Worm (Caenorhabditis elegans) whole organism, young adult: Measurements from ENCODE around the gene F14H12.17.

Experiments
- B0035.1 ChIP-seq: sonication (generic microtip); optimal IDR thresholded peaks from 2 replicates; lab custom pipeline; 2016; ENCODE audit warnings: missing genetic modification characterization, mild to moderate bottlenecking, missing compliant biosample characterization, missing genotype, missing genetic modification reagents
- B0336.3 ChIP-seq: fragments of 200-800 bp; sonication (Bioruptor generic); IDR thresholded peaks from 2 replicates; pipeline ENCODE4 v1.3.6; 2022; ENCODE audit warnings: missing genetic modification characterization, missing compliant biosample characterization
- C17E4.6 ChIP-seq: fragments of 200-800 bp; sonication (Bioruptor generic); IDR thresholded peaks from 2 replicates; pipeline ENCODE4 v1.3.6; 2022; ENCODE audit warnings: missing genetic modification reagents, missing genetic modification characterization, missing compliant biosample characterization
- F22D6.2 ChIP-seq: sonication (generic microtip); optimal IDR thresholded peaks from 2 replicates; lab custom pipeline; 2016; ENCODE audit warnings: mild to moderate bottlenecking, missing genetic modification characterization, missing compliant biosample characterization
- F57C9.4 ChIP-seq: sonication (generic microtip); optimal IDR thresholded peaks from 2 replicates; lab custom pipeline; 2017; ENCODE audit warnings: mild to moderate bottlenecking, missing genetic modification characterization, missing compliant biosample characterization
- K12H6.12 ChIP-seq: fragments of 200-800 bp; sonication (Bioruptor generic); optimal IDR thresholded peaks from 2 replicates; lab custom pipeline; 2018; ENCODE audit warnings: mild to moderate bottlenecking, missing genetic modification characterization, missing compliant biosample characterization
- Y56A3A.18 ChIP-seq: fragments of 200-800 bp; sonication (Bioruptor generic); IDR thresholded peaks from 2 replicates; pipeline ENCODE4 v1.3.6; 2022; ENCODE audit warnings: missing genetic modification reagents, missing genetic modification characterization, missing compliant biosample characterization
- Y79H2A.3 ChIP-seq: fragments of 200-800 bp; sonication (Bioruptor generic); conservative IDR thresholded peaks from 2 replicates; pipeline ENCODE4 v1.3.6; 2022; ENCODE audit warnings: missing genetic modification reagents, missing genetic modification characterization, missing compliant biosample characterization
- aptf-3 ChIP-seq: fragments of 200-800 bp; sonication (Bioruptor generic); IDR thresholded peaks from 2 replicates; pipeline ENCODE4 v1.3.6; 2022; ENCODE audit warnings: missing genetic modification characterization, missing compliant biosample characterization
- atf-7 ChIP-seq: sonication (generic microtip); optimal IDR thresholded peaks from 2 replicates; lab custom pipeline; 2017; ENCODE audit warnings: mild to moderate bottlenecking, missing genetic modification characterization, missing compliant biosample characterization
- attf-5 ChIP-seq: fragments of 200-800 bp; sonication (Bioruptor generic); optimal IDR thresholded peaks from 2 replicates; lab custom pipeline; 2018; ENCODE audit warnings: mild to moderate bottlenecking, missing genetic modification characterization, missing compliant biosample characterization
- ceh-58 ChIP-seq: fragments of 200-800 bp; sonication (Bioruptor generic); IDR thresholded peaks from 2 replicates; pipeline ENCODE4 v1.3.6; 2022; ENCODE audit warnings: missing genetic modification characterization, missing compliant biosample characterization
- chd-7 ChIP-seq: sonication (generic microtip); optimal IDR thresholded peaks from 2 replicates; lab custom pipeline; 2016; ENCODE audit warnings: mild to moderate bottlenecking, missing genetic modification characterization, moderate library complexity, missing compliant biosample characterization
- egl-44 ChIP-seq: fragments of 200-800 bp; sonication (Bioruptor generic); IDR thresholded peaks from 2 replicates; pipeline ENCODE4 v1.3.6; 2022; ENCODE audit warnings: missing genetic modification reagents, missing genetic modification characterization, missing compliant biosample characterization
- ets-4 ChIP-seq: fragments of 200-800 bp; sonication (Bioruptor generic); optimal IDR thresholded peaks from 2 replicates; lab custom pipeline; 2018; ENCODE audit warnings: mild to moderate bottlenecking, missing genetic modification characterization, missing compliant biosample characterization
- gei-17 ChIP-seq: fragments of 200-800 bp; sonication (Bioruptor generic); optimal IDR thresholded peaks from 2 replicates; lab custom pipeline; 2018; ENCODE audit warnings: mild to moderate bottlenecking, missing genetic modification characterization, missing compliant biosample characterization
- hlh-26 ChIP-seq: fragments of 200-800 bp; sonication (Bioruptor generic); conservative IDR thresholded peaks from 2 replicates; pipeline ENCODE4 v1.3.6; 2022; ENCODE audit warnings: missing genetic modification reagents, missing genetic modification characterization, missing compliant biosample characterization
- lag-1 ChIP-seq: fragments of 200-800 bp; sonication (Bioruptor generic); IDR thresholded peaks from 2 replicates; pipeline ENCODE4 v1.3.6; 2022; ENCODE audit warnings: missing genetic modification reagents, missing genetic modification characterization, missing compliant biosample characterization
- let-526 ChIP-seq: fragments of 200-800 bp; sonication (Bioruptor generic); IDR thresholded peaks from 2 replicates; pipeline ENCODE4 v1.3.6; 2022; ENCODE audit warnings: missing genetic modification reagents, missing genetic modification characterization, missing compliant biosample characterization
- lin-40 ChIP-seq: sonication (generic microtip); optimal IDR thresholded peaks from 2 replicates; lab custom pipeline; 2016; ENCODE audit warnings: missing genetic modification characterization, mild to moderate bottlenecking, missing compliant biosample characterization, missing genotype, missing genetic modification reagents
- lin-54 ChIP-seq: fragments of 200-800 bp; sonication (Bioruptor generic); optimal IDR thresholded peaks from 2 replicates; lab custom pipeline; 2018; ENCODE audit warnings: mild to moderate bottlenecking, missing genetic modification characterization, missing compliant biosample characterization
- madf-3 ChIP-seq: fragments of 200-800 bp; sonication (Bioruptor generic); IDR thresholded peaks from 2 replicates; pipeline ENCODE4 v1.3.6; 2022; ENCODE audit warnings: missing genetic modification reagents, missing genetic modification characterization, missing compliant biosample characterization
- madf-8 ChIP-seq: fragments of 200-800 bp; sonication (Bioruptor generic); conservative IDR thresholded peaks from 2 replicates; pipeline ENCODE4 v1.3.6; 2022; ENCODE audit warnings: missing genetic modification reagents, missing genetic modification characterization, missing compliant biosample characterization
- mel-28 ChIP-seq: sonication (generic microtip); optimal IDR thresholded peaks from 2 replicates; lab custom pipeline; 2016; ENCODE audit warnings: borderline replicate concordance, mild to moderate bottlenecking, missing genetic modification characterization, missing compliant biosample characterization
- mxl-1 ChIP-seq: sonication (generic microtip); optimal IDR thresholded peaks from 2 replicates; lab custom pipeline; 2016; ENCODE audit warnings: missing genetic modification characterization, missing compliant biosample characterization
- nhr-179 ChIP-seq: sonication (generic microtip); optimal IDR thresholded peaks from 2 replicates; lab custom pipeline; 2016; ENCODE audit warnings: mild to moderate bottlenecking, missing genetic modification characterization, missing compliant biosample characterization
- nhr-27 ChIP-seq: fragments of 200-800 bp; sonication (Bioruptor generic); optimal IDR thresholded peaks from 2 replicates; lab custom pipeline; 2018; ENCODE audit warnings: mild to moderate bottlenecking, missing genetic modification characterization, moderate library complexity, missing compliant biosample characterization
- nhr-80 ChIP-seq: sonication (generic microtip); optimal IDR thresholded peaks from 2 replicates; lab custom pipeline; 2016; ENCODE audit warnings: missing genetic modification characterization, missing compliant biosample characterization
- nhr-90 ChIP-seq: sonication (generic microtip); optimal IDR thresholded peaks from 2 replicates; lab custom pipeline; 2016; ENCODE audit warnings: missing genotype, mild to moderate bottlenecking, missing genetic modification characterization, missing compliant biosample characterization
- pbrm-1 ChIP-seq: fragments of 200-800 bp; sonication (Bioruptor generic); IDR thresholded peaks from 2 replicates; pipeline ENCODE4 v1.3.6; 2022; ENCODE audit warnings: missing genetic modification reagents, missing genetic modification characterization, missing compliant biosample characterization
- repo-1 ChIP-seq: sonication (generic microtip); optimal IDR thresholded peaks from 2 replicates; lab custom pipeline; 2017; ENCODE audit warnings: mild to moderate bottlenecking, missing genetic modification characterization, missing compliant biosample characterization
- rpc-1 ChIP-seq, 2 experiments: fragments of 150-350 bp in 1 of 2; sonication (generic microtip) in 1 of 2; optimal IDR thresholded peaks; 2 replicates each; lab custom pipeline; 2014 to 2018; ENCODE audit warnings: missing biosample characterization in 1 of 2, missing genetic modification characterization in 1 of 2, missing genetic modification reagents in 1 of 2, missing genotype in 1 of 2
- sdz-38 ChIP-seq: sonication (generic microtip); optimal IDR thresholded peaks from 2 replicates; lab custom pipeline; 2016; ENCODE audit warnings: missing genotype, missing genetic modification characterization, missing compliant biosample characterization
- unc-62 ChIP-seq: fragments of 150-350 bp; optimal IDR thresholded peaks from 2 replicates; lab custom pipeline; 2014; ENCODE audit warnings: missing biosample characterization, missing genetic modification reagents, missing genetic modification characterization
- zim-3 ChIP-seq: sonication (generic microtip); optimal IDR thresholded peaks from 2 replicates; lab custom pipeline; 2017; ENCODE audit warnings: mild to moderate bottlenecking, missing genetic modification characterization, moderate library complexity, missing compliant biosample characterization
- ztf-18 ChIP-seq: sonication (generic microtip); optimal IDR thresholded peaks from 2 replicates; lab custom pipeline; 2016; ENCODE audit warnings: missing genotype, mild to moderate bottlenecking, missing genetic modification characterization, missing compliant biosample characterization

F14H12.17 gene

ce11 chrX:4362522-4362921, 578 bp downstream of the F14H12.17 start, which contains the start of gene F14H12.7:
Gene F14H12.7, minus strand, starts transcription at chrX:4362622.
- no peak for TF ChIP-seq F22D6.2
- no peak for TF ChIP-seq rpc-1 (optimal IDR thresholded peaks at IDR 0.05; lab: Kevin White, UChicago)
- TF ChIP-seq rpc-1 (tag; optimal IDR thresholded peaks at IDR 0.05; lab: Kevin White, UChicago): no peak
- TF ChIP-seq lin-40 (tag; lab: Kevin White, UChicago): no peak
- TF ChIP-seq ztf-18 (tag; lab: Kevin White, UChicago): no peak
- TF ChIP-seq sdz-38 (tag; lab: Kevin White, UChicago): no peak
- no peak for TF ChIP-seq aptf-3 (GFP tag; lab: Robert Waterston, UW)
- no peak for TF ChIP-seq nhr-27
- TF ChIP-seq repo-1: no peak
- TF ChIP-seq pbrm-1 (GFP tag; lab: Robert Waterston, UW): no peak
- no peak for TF ChIP-seq B0336.3 (GFP tag; lab: Robert Waterston, UW)
- TF ChIP-seq F57C9.4 (tag; lab: Kevin White, UChicago): no peak
- no peak for TF ChIP-seq Y56A3A.18 (GFP tag; lab: Robert Waterston, UW)
- TF ChIP-seq madf-8 (GFP tag; lab: Robert Waterston, UW): no peak
- no peak for TF ChIP-seq ceh-58
- no peak for TF ChIP-seq attf-5 (GFP tag; lab: Kevin White, UChicago)
- no peak for TF ChIP-seq nhr-179 (tag; lab: Kevin White, UChicago)

- TF ChIP-seq hlh-26: no peak
- TF ChIP-seq atf-7 (tag; lab: Kevin White, UChicago): no peak
- TF ChIP-seq unc-62 (GFP tag; lab: Kevin White, UChicago): peak; percentile 8
- peak; percentile 58 for TF ChIP-seq nhr-80
These were observed 4.1 kb downstream of the F14H12.17 start for ce11 chrX:4359030-4359429.

ce11 chrX:4357467-4357866, 5.6 kb downstream of the F14H12.17 start, which contains the start of gene F14H12.6:
Gene F14H12.6, minus strand, starts transcription at chrX:4357567.
- TF ChIP-seq chd-7 (tag; lab: Kevin White, UChicago): no peak
- no peak for TF ChIP-seq zim-3 (tag; lab: Kevin White, UChicago)
- TF ChIP-seq madf-3 (GFP tag; lab: Robert Waterston, UW): no peak
- TF ChIP-seq lin-54 (GFP tag; lab: Kevin White, UChicago): no peak
- TF ChIP-seq nhr-90 (tag; lab: Kevin White, UChicago): no peak
- no peak for TF ChIP-seq B0035.1 (tag; lab: Kevin White, UChicago)
- no peak for TF ChIP-seq nhr-80
- no peak for TF ChIP-seq ets-4 (GFP tag; lab: Kevin White, UChicago)
- no peak for TF ChIP-seq gei-17 (GFP tag; lab: Kevin White, UChicago)
- no peak for TF ChIP-seq mxl-1 (tag; lab: Kevin White, UChicago)
- no peak for TF ChIP-seq F57C9.4 (tag; lab: Kevin White, UChicago)
- no peak for TF ChIP-seq C17E4.6 (GFP tag; lab: Robert Waterston, UW)
- no peak for TF ChIP-seq Y79H2A.3 (GFP tag; lab: Robert Waterston, UW)
- TF ChIP-seq B0336.3 (GFP tag; lab: Robert Waterston, UW): no peak
- no peak for TF ChIP-seq K12H6.12 (tag; lab: Kevin White, UChicago)
- TF ChIP-seq let-526: no peak
- TF ChIP-seq lag-1 (GFP tag; lab: Robert Waterston, UW): no peak
- TF ChIP-seq egl-44: no peak
- TF ChIP-seq mel-28 (tag; lab: Kevin White, UChicago): no peak
- TF ChIP-seq, all 124 proteins: peak for 0
